Worm (Caenorhabditis elegans) whole organism, mixed stage, embryonic: ENCODE results near the gene vab-9.

Source experiments
- M03D4.4 ChIP-seq: sonication (generic microtip); optimal IDR thresholded peaks from 2 replicates; lab custom pipeline; 2017; ENCODE audit warnings: mild to moderate bottlenecking, missing genetic modification characterization, missing compliant biosample characterization
- bed-3 ChIP-seq: fragments of 200-800 bp; sonication (Bioruptor generic); optimal IDR thresholded peaks from 3 replicates; lab custom pipeline; 2018; ENCODE audit warnings: mild to moderate bottlenecking, missing genetic modification characterization, moderate library complexity, missing compliant biosample characterization
- blmp-1 ChIP-seq: fragments of 150-350 bp; optimal IDR thresholded peaks from 2 replicates; lab custom pipeline; 2014; ENCODE audit warnings: missing biosample characterization, missing genetic modification characterization
- ceh-39 ChIP-seq: fragments of 150-350 bp; optimal IDR thresholded peaks from 2 replicates; lab custom pipeline; 2014; ENCODE audit warnings: missing biosample characterization, missing genetic modification characterization
- ceh-43 ChIP-seq: fragments of 200-800 bp; sonication (Bioruptor generic); optimal IDR thresholded peaks from 2 replicates; lab custom pipeline; 2018; ENCODE audit warnings: mild to moderate bottlenecking, missing genetic modification characterization, moderate library complexity, missing compliant biosample characterization
- ces-1 ChIP-seq: fragments of 150-350 bp; optimal IDR thresholded peaks from 2 replicates; lab custom pipeline; 2014; ENCODE audit warnings: missing biosample characterization, missing genetic modification reagents, missing genetic modification characterization
- cnd-1 ChIP-seq: fragments of 200-800 bp; sonication (Bioruptor generic); optimal IDR thresholded peaks from 2 replicates; lab custom pipeline; 2018; ENCODE audit warnings: mild to moderate bottlenecking, missing genetic modification characterization, missing compliant biosample characterization
- drap-1 ChIP-seq: fragments of 200-800 bp; sonication (Bioruptor generic); optimal IDR thresholded peaks from 3 replicates; lab custom pipeline; 2018; ENCODE audit warnings: mild to moderate bottlenecking, missing genetic modification characterization, missing compliant biosample characterization
- elt-1 ChIP-seq: sonication (generic microtip); optimal IDR thresholded peaks from 2 replicates; lab custom pipeline; 2017; ENCODE audit warnings: missing genetic modification characterization, mild to moderate bottlenecking, missing compliant biosample characterization, antibody characterized with exemption, moderate library complexity, borderline replicate concordance; ENCODE audit not compliant: insufficient read depth
- ham-2 ChIP-seq: fragments of 200-800 bp; sonication (Bioruptor generic); optimal IDR thresholded peaks from 2 replicates; lab custom pipeline; 2018; ENCODE audit warnings: mild to moderate bottlenecking, missing genetic modification characterization, missing compliant biosample characterization
- hlh-1 ChIP-seq: fragments of 150-350 bp; optimal IDR thresholded peaks from 2 replicates; lab custom pipeline; 2014; ENCODE audit warnings: missing biosample characterization, missing genetic modification reagents, missing genetic modification characterization
- lin-13 ChIP-seq: fragments of 150-350 bp; optimal IDR thresholded peaks from 2 replicates; lab custom pipeline; 2014; ENCODE audit warnings: missing biosample characterization, missing genetic modification characterization
- lin-32 ChIP-seq: fragments of 200-800 bp; sonication (Bioruptor generic); optimal IDR thresholded peaks from 2 replicates; lab custom pipeline; 2018; ENCODE audit warnings: mild to moderate bottlenecking, missing genetic modification characterization, missing compliant biosample characterization
- lsy-2 ChIP-seq: fragments of 150-350 bp; optimal IDR thresholded peaks from 2 replicates; lab custom pipeline; 2014; ENCODE audit warnings: missing biosample characterization, missing genetic modification characterization
- mab-5 ChIP-seq: fragments of 150-350 bp; optimal IDR thresholded peaks from 2 replicates; lab custom pipeline; 2014; ENCODE audit warnings: missing biosample characterization, missing genetic modification characterization
- mep-1 ChIP-seq: fragments of 150-350 bp; optimal IDR thresholded peaks from 2 replicates; lab custom pipeline; 2017; ENCODE audit warnings: missing biosample characterization, missing genetic modification reagents, missing genetic modification characterization, inconsistent platforms
- mls-2 ChIP-seq: sonication (generic microtip); optimal IDR thresholded peaks from 2 replicates; lab custom pipeline; 2016; ENCODE audit warnings: mild to moderate bottlenecking, missing genetic modification characterization, moderate library complexity, missing compliant biosample characterization
- nhr-12 ChIP-seq: fragments of 150-350 bp; optimal IDR thresholded peaks from 2 replicates; lab custom pipeline; 2014; ENCODE audit warnings: missing biosample characterization, missing genetic modification characterization
- nhr-2 ChIP-seq: fragments of 150-350 bp; optimal IDR thresholded peaks from 2 replicates; lab custom pipeline; 2014; ENCODE audit warnings: missing biosample characterization, missing genetic modification characterization
- nhr-237 ChIP-seq: fragments of 150-350 bp; optimal IDR thresholded peaks from 2 replicates; lab custom pipeline; 2014; ENCODE audit warnings: missing biosample characterization, missing genetic modification characterization
- nhr-28 ChIP-seq: fragments of 150-350 bp; optimal IDR thresholded peaks from 2 replicates; lab custom pipeline; 2014; ENCODE audit warnings: missing biosample characterization, missing genetic modification characterization
- nhr-76 ChIP-seq: sonication (generic microtip); optimal IDR thresholded peaks from 2 replicates; lab custom pipeline; 2017; ENCODE audit warnings: missing biosample characterization, missing genetic modification characterization
- pha-4 ChIP-seq: fragments of 150-350 bp; optimal IDR thresholded peaks from 2 replicates; lab custom pipeline; 2018; ENCODE audit warnings: missing biosample characterization, missing genetic modification reagents, missing genetic modification characterization
- sem-2 ChIP-seq: fragments of 200-800 bp; sonication (Bioruptor generic); optimal IDR thresholded peaks from 2 replicates; lab custom pipeline; 2018; ENCODE audit warnings: mild to moderate bottlenecking, missing genetic modification characterization, missing compliant biosample characterization
- snpc-4 ChIP-seq: fragments of 150-350 bp; optimal IDR thresholded peaks from 2 replicates; lab custom pipeline; 2014; ENCODE audit warnings: missing biosample characterization, missing genetic modification characterization
- tbx-8 ChIP-seq: fragments of 200-800 bp; sonication (Bioruptor generic); optimal IDR thresholded peaks from 2 replicates; lab custom pipeline; 2018; ENCODE audit warnings: mild to moderate bottlenecking, missing genetic modification characterization, moderate library complexity, missing compliant biosample characterization
- unc-120 ChIP-seq: sonication (generic microtip); optimal IDR thresholded peaks from 2 replicates; lab custom pipeline; 2017; ENCODE audit warnings: missing genetic modification characterization, missing compliant biosample characterization; ENCODE audit not compliant: poor library complexity, severe bottlenecking
- unc-39 ChIP-seq: fragments of 150-350 bp; optimal IDR thresholded peaks from 2 replicates; lab custom pipeline; 2014; ENCODE audit warnings: missing biosample characterization, missing genetic modification characterization
- unc-62 ChIP-seq: fragments of 150-350 bp; optimal IDR thresholded peaks from 2 replicates; lab custom pipeline; 2014; ENCODE audit warnings: missing biosample characterization, missing genetic modification reagents, missing genetic modification characterization
- zip-8 ChIP-seq: fragments of 150-350 bp; optimal IDR thresholded peaks from 2 replicates; lab custom pipeline; 2014; ENCODE audit warnings: missing biosample characterization, missing genetic modification characterization

vab-9 gene

DNA sequence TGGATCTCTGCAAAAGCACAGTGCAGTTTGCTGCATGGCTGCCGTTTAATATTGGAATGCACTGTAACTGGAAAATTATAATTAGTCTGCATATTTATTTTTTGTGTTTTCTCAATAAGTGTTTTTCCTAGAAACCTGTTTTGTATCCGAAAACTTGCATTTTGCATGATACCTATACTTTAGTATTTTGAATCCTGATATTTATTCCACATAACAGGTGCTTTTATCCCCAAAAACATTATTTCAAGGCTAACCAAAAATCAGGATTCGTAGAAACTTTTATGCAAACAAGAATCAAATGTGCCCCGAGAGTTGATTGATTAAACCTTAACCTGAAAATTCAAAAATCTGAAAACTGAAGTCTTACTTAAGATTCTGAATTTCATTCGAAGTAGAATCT, 26.9 kb downstream of the vab-9 start:
- no peak for TF ChIP-seq mab-5 (tag; lab: Kevin White, UChicago)
- TF ChIP-seq lin-13, result no peak
- no peak for TF ChIP-seq hlh-1 (tag; lab: Kevin White, UChicago)
- TF ChIP-seq zip-8 (tag; lab: Kevin White, UChicago), result no peak
- no peak for TF ChIP-seq snpc-4 (tag; lab: Kevin White, UChicago)
- TF ChIP-seq elt-1 (tag; lab: Kevin White, UChicago), result no peak
- no peak for TF ChIP-seq ceh-43 (GFP tag; lab: Kevin White, UChicago)
- TF ChIP-seq unc-120 (tag; lab: Kevin White, UChicago), result no peak
- TF ChIP-seq mls-2, result no peak
- TF ChIP-seq nhr-237, result no peak
- no peak for TF ChIP-seq unc-39 (tag; lab: Kevin White, UChicago)
- no peak for TF ChIP-seq ceh-39 (tag; lab: Kevin White, UChicago)
- TF ChIP-seq sem-2 (GFP tag; lab: Kevin White, UChicago), result no peak
- no peak for TF ChIP-seq lsy-2 (tag; lab: Kevin White, UChicago)
- TF ChIP-seq nhr-2 (tag; lab: Kevin White, UChicago), result no peak
- no peak for TF ChIP-seq nhr-12 (tag; lab: Kevin White, UChicago)
- no peak for TF ChIP-seq bed-3 (GFP tag; lab: Kevin White, UChicago)

DNA sequence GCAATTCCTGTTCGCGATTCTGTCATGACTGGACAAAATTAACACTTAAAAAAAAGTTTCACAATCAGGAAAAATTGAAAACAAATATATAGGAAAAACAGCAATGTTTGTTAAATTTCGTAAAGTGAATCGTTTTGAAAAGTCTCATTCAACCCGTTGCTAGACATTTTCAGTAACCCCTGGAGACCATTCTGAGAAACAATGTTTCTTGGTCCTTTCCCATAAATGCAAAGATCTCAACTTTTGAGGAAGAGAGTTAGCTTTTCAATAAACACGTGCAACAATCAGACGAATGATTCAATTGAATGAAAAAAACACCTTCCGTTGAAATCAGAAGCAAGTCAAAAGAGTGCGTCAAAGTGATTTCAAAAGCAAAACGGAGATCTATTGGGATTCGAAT, 27.4 kb downstream of the vab-9 start, which contains the start of gene F28C6.9:
TSS of gene F28C6.9 (minus strand) at position 101 of the 400 bp plus-strand sequence.
- no peak for TF ChIP-seq nhr-28 (tag; lab: Kevin White, UChicago)
- TF ChIP-seq nhr-76, result no peak
- TF ChIP-seq nhr-12 (tag; lab: Kevin White, UChicago), result no peak
- no peak for TF ChIP-seq drap-1 (GFP tag; lab: Kevin White, UChicago)
- no peak for TF ChIP-seq ham-2 (GFP tag; lab: Kevin White, UChicago)
- no peak for TF ChIP-seq blmp-1 (tag; lab: Kevin White, UChicago)
- TF ChIP-seq zip-8 (tag; lab: Kevin White, UChicago), result no peak
- no peak for TF ChIP-seq bed-3 (GFP tag; lab: Kevin White, UChicago)
- no peak for TF ChIP-seq mls-2
- TF ChIP-seq lin-13, result no peak
- TF ChIP-seq ceh-39 (tag; lab: Kevin White, UChicago), result no peak
- no peak for TF ChIP-seq mep-1 (tag; lab: Kevin White, UChicago)
- no peak for TF ChIP-seq snpc-4 (tag; lab: Kevin White, UChicago)
- TF ChIP-seq mab-5 (tag; lab: Kevin White, UChicago), result no peak
- no peak for TF ChIP-seq pha-4 (tag; lab: Kevin White, UChicago)
- TF ChIP-seq cnd-1 (tag; lab: Kevin White, UChicago), result no peak

DNA sequence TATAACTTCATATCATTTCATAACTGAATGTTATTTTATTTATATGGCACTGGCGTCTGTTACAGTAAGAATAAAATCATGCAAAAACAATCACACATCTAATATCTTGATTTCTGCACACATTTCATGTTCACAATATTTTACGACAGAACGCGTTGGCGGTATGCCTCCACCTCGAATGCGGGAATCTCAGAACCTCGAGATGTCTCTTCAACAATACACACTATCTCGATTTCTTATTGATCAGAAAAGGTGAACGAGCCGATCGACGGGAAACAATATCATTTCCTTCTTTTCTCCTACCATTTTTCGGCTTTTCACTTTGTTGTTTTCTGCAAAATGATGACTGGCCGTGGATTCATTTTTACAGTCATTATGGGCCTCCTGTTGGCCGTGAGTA, 29.9 kb downstream of the vab-9 start, which contains the start of gene F28C6.10:
TSS of gene F28C6.10 (plus strand) at position 301 of the 400 bp plus-strand sequence.
- TF ChIP-seq tbx-8 (GFP tag; lab: Kevin White, UChicago) (no peak), M03D4.4 (tag; lab: Kevin White, UChicago) (no peak), drap-1 (GFP tag; lab: Kevin White, UChicago) (no peak), ceh-43 (GFP tag; lab: Kevin White, UChicago) (no peak), sem-2 (GFP tag; lab: Kevin White, UChicago) (no peak), zip-8 (tag; lab: Kevin White, UChicago) (no peak), elt-1 (tag; lab: Kevin White, UChicago) (no peak), unc-62 (GFP tag; lab: Kevin White, UChicago) (no peak), unc-39 (tag; lab: Kevin White, UChicago) (no peak), nhr-2 (tag; lab: Kevin White, UChicago) (no peak), lin-32 (GFP tag; lab: Kevin White, UChicago) (no peak)

DNA sequence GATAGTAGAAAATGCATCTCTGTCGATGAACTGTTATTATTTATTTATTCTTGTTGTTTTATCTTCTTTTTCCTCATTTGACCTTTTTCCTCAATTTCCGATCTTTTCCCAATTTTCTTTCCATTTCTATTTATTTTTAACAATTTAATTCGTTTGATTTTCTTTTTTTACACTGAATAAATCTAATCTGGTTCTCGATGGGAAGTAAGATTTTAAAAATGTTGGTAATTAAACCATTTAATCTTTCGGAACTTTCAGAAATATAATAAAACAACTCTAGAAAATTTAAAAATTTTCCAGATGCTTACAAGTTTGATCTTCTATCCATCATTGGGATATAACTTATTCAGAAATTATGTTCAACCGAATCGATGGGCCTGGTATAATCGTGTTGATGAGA, 31.0 kb downstream of the vab-9 start, which contains the start of gene F28C6.8:
TSS of gene F28C6.8 (plus strand) at position 301 of the 400 bp plus-strand sequence.
- TF ChIP-seq mls-2, result no peak
- no peak for TF ChIP-seq mep-1 (tag; lab: Kevin White, UChicago)

DNA sequence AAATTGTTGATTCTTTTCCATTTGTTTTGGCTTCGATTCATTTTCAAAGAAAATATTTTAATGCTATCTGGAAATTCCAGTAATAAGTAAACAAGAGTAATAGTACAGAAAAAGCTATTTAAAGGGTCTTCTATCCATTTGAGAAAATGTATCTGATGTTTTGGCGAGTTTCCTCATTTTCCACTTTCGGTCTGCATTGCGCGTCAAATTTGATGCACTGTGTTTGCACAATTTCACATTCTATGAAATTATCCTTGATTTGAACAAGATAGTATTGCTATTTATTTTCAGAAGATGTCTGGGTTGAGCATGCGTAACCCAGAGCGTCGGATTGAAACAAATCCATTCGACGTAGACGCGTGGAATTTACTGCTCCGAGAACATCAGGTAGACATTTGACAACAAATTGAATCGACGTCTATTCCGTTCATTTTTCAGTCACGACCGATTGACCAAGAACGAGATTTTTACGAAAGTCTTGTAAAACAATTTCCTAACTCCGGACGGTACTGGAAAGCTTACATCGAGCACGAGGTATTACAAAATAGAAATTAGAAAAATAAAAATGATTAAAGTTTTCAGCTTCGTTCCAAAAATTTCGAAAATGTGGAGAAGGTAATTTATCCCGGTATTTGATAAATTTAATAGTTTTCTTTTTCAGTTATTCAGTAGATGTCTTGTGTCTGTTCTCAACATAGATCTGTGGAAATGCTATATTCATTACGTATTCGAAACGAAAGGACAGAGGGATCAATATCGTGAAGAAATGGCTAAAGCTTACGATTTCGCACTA, 33.8 kb downstream of the vab-9 start, which contains the start of gene suf-1:
TSS of gene suf-1 (plus strand) at position 280 of the 793 bp plus-strand sequence.
- peak; percentile 33 for TF ChIP-seq lsy-2 (tag; lab: Kevin White, UChicago)
- peak; percentile 62 for TF ChIP-seq ces-1 (GFP tag; lab: Kevin White, UChicago)
- no peak for TF ChIP-seq lin-13
